Worm (Caenorhabditis elegans) whole organism, early embryonic: ENCODE data around the gene F32D1.3.
A peak's percentile ranks its signal among the peaks of the same experiment; 100 is the strongest.

ENCODE experiments used
- B0310.2 ChIP-seq: sonication (generic microtip); optimal IDR thresholded peaks from 2 replicates; lab custom pipeline; 2016; ENCODE audit warnings: mild to moderate bottlenecking, missing genetic modification characterization, missing compliant biosample characterization
- F13C5.2 ChIP-seq: sonication (generic microtip); optimal IDR thresholded peaks from 2 replicates; lab custom pipeline; 2017; ENCODE audit warnings: mild to moderate bottlenecking, missing genetic modification characterization, inconsistent platforms, missing compliant biosample characterization
- aly-1 ChIP-seq: sonication (generic microtip); optimal IDR thresholded peaks from 2 replicates; lab custom pipeline; 2016; ENCODE audit warnings: missing genetic modification characterization, missing compliant biosample characterization
- ama-1 ChIP-seq: fragments of 150-350 bp; optimal IDR thresholded peaks from 2 replicates; lab custom pipeline; 2014
- ceh-13 ChIP-seq: fragments of 200-800 bp; sonication (Bioruptor generic); optimal IDR thresholded peaks from 2 replicates; lab custom pipeline; 2018; ENCODE audit warnings: mild to moderate bottlenecking, missing genetic modification characterization, missing compliant biosample characterization
- ceh-36 ChIP-seq: sonication (generic microtip); optimal IDR thresholded peaks from 2 replicates; lab custom pipeline; 2016; ENCODE audit warnings: missing genetic modification characterization, inconsistent platforms, missing compliant biosample characterization
- ets-7 ChIP-seq: sonication (generic microtip); optimal IDR thresholded peaks from 2 replicates; lab custom pipeline; 2016; ENCODE audit warnings: missing genotype, missing genetic modification characterization, missing compliant biosample characterization
- flt-1 ChIP-seq: fragments of 200-800 bp; sonication (Bioruptor generic); IDR thresholded peaks from 2 replicates; pipeline ENCODE4 v1.3.6; 2022; ENCODE audit warnings: missing genetic modification characterization, missing compliant biosample characterization
- hmbx-1 ChIP-seq: sonication (generic microtip); optimal IDR thresholded peaks from 2 replicates; lab custom pipeline; 2016; ENCODE audit warnings: mild to moderate bottlenecking, missing genetic modification characterization, missing compliant biosample characterization
- hmg-4 ChIP-seq: fragments of 200-800 bp; sonication (Bioruptor generic); optimal IDR thresholded peaks from 2 replicates; lab custom pipeline; 2018; ENCODE audit warnings: mild to moderate bottlenecking, missing genetic modification characterization, missing compliant biosample characterization
- hnd-1 ChIP-seq: sonication (generic microtip); optimal IDR thresholded peaks from 2 replicates; lab custom pipeline; 2016; ENCODE audit warnings: missing genetic modification characterization, missing compliant biosample characterization
- pes-1 ChIP-seq: fragments of 200-800 bp; sonication (Bioruptor generic); IDR thresholded peaks from 2 replicates; pipeline ENCODE4 v1.3.6; 2022; ENCODE audit warnings: missing genetic modification reagents, missing genetic modification characterization, missing compliant biosample characterization
- scrt-1 ChIP-seq: fragments of 200-800 bp; sonication (Bioruptor generic); IDR thresholded peaks from 2 replicates; pipeline ENCODE4 v1.3.6; 2022; ENCODE audit warnings: missing genetic modification characterization, missing compliant biosample characterization
- sea-1 ChIP-seq: fragments of 200-800 bp; sonication (Bioruptor generic); conservative IDR thresholded peaks from 2 replicates; pipeline ENCODE4 v1.3.6; 2022; ENCODE audit warnings: missing genetic modification characterization, missing compliant biosample characterization
- tbx-11 ChIP-seq: fragments of 200-800 bp; sonication (Bioruptor generic); IDR thresholded peaks from 2 replicates; pipeline ENCODE4 v1.3.6; 2022; ENCODE audit warnings: missing genetic modification characterization, missing compliant biosample characterization
- tbx-37 ChIP-seq: fragments of 200-800 bp; sonication (Bioruptor generic); conservative IDR thresholded peaks from 2 replicates; pipeline ENCODE4 v1.3.6; 2022; ENCODE audit warnings: missing genetic modification reagents, missing genetic modification characterization, missing compliant biosample characterization
- tra-4 ChIP-seq: sonication (generic microtip); optimal IDR thresholded peaks from 2 replicates; lab custom pipeline; 2017; ENCODE audit warnings: missing genetic modification characterization, missing compliant biosample characterization

F32D1.3 gene

ce11 chrV:4322706-4323105 lies 38.7 kb downstream of the F32D1.3 start, which contains the start of gene R02D1.2:
Gene R02D1.2 (minus strand): TSS chrV:4322806.
- TF ChIP-seq scrt-1 (GFP tag; lab: Robert Waterston, UW): no peak
- no peak for TF ChIP-seq tbx-37 (GFP tag; lab: Robert Waterston, UW)
- TF ChIP-seq F13C5.2 (tag; lab: Kevin White, UChicago): no peak
- no peak for TF ChIP-seq hmbx-1
- TF ChIP-seq ama-1 (lab: Kevin White, UChicago): no peak
- TF ChIP-seq pes-1 (GFP tag; lab: Robert Waterston, UW): no peak
- no peak for TF ChIP-seq tbx-11 (GFP tag; lab: Robert Waterston, UW)
- TF ChIP-seq flt-1 (GFP tag; lab: Robert Waterston, UW): no peak
- no peak for TF ChIP-seq sea-1 (GFP tag; lab: Robert Waterston, UW)
- TF ChIP-seq hnd-1 (tag; lab: Kevin White, UChicago): no peak
- TF ChIP-seq hmg-4 (GFP tag; lab: Kevin White, UChicago): no peak
- TF ChIP-seq B0310.2: no peak
- TF ChIP-seq ceh-13 (GFP tag; lab: Kevin White, UChicago): no peak
- no peak for TF ChIP-seq ets-7 (tag; lab: Kevin White, UChicago)
- TF ChIP-seq aly-1 (tag; lab: Kevin White, UChicago): no peak

ce11 chrV:4319867-4320266 lies 41.5 kb downstream of the F32D1.3 start, which contains the start of gene ZC132.9:
Gene ZC132.9 (minus strand): TSS chrV:4319967.
- TF ChIP-seq tbx-37 (GFP tag; lab: Robert Waterston, UW) (no peak), ets-7 (tag; lab: Kevin White, UChicago) (no peak)

- no peak for TF ChIP-seq pes-1 (GFP tag; lab: Robert Waterston, UW)
These were observed 46.3 kb downstream of the F32D1.3 start, which contains the start of gene srh-192 for ce11 chrV:4315057-4315456. Gene srh-192 (minus strand): TSS chrV:4315157.

ce11 chrV:4310414-4310813 lies 51.0 kb downstream of the F32D1.3 start:
- 0 out of 2 replicates have a peak, but pooled peaks have one; percentile 35 for TF ChIP-seq sea-1 (GFP tag; lab: Robert Waterston, UW)
- TF ChIP-seq flt-1 (GFP tag; lab: Robert Waterston, UW): peak; percentile 23; the same call in 1 of the 2 replicates
- TF ChIP-seq scrt-1 (GFP tag; lab: Robert Waterston, UW): peak; percentile 46; the same call in 1 of the 2 replicates
- peak; percentile 68 for TF ChIP-seq pes-1 (GFP tag; lab: Robert Waterston, UW)

- TF ChIP-seq hnd-1 (tag; lab: Kevin White, UChicago) (no peak), scrt-1 (GFP tag; lab: Robert Waterston, UW) (no peak), ceh-13 (GFP tag; lab: Kevin White, UChicago) (no peak), hmg-4 (GFP tag; lab: Kevin White, UChicago) (no peak), ceh-36 (tag; lab: Kevin White, UChicago) (no peak), sea-1 (GFP tag; lab: Robert Waterston, UW) (no peak), tbx-37 (GFP tag; lab: Robert Waterston, UW) (no peak), hmbx-1 (no peak)
These were observed 57.1 kb downstream of the F32D1.3 start for ce11 chrV:4304240-4304639.

- no peak for TF ChIP-seq hmg-4 (GFP tag; lab: Kevin White, UChicago)
- TF ChIP-seq ama-1 (lab: Kevin White, UChicago): no peak
- no peak for TF ChIP-seq hmbx-1
- no peak for TF ChIP-seq flt-1 (GFP tag; lab: Robert Waterston, UW)
These were observed 57.6 kb downstream of the F32D1.3 start for ce11 chrV:4303793-4304192.

- TF ChIP-seq tra-4 (tag; lab: Kevin White, UChicago) (no peak), hmbx-1 (no peak), pes-1 (GFP tag; lab: Robert Waterston, UW) (no peak), tbx-11 (GFP tag; lab: Robert Waterston, UW) (no peak), ets-7 (tag; lab: Kevin White, UChicago) (no peak), hmg-4 (GFP tag; lab: Kevin White, UChicago) (no peak), B0310.2 (no peak), scrt-1 (GFP tag; lab: Robert Waterston, UW) (no peak), F13C5.2 (tag; lab: Kevin White, UChicago) (no peak), ama-1 (lab: Kevin White, UChicago) (no peak), ceh-13 (GFP tag; lab: Kevin White, UChicago) (no peak), tbx-37 (GFP tag; lab: Robert Waterston, UW) (no peak), sea-1 (GFP tag; lab: Robert Waterston, UW) (no peak), hnd-1 (tag; lab: Kevin White, UChicago) (no peak), ceh-36 (tag; lab: Kevin White, UChicago) (no peak), flt-1 (GFP tag; lab: Robert Waterston, UW) (no peak), aly-1 (tag; lab: Kevin White, UChicago) (no peak)
These were observed 58.5 kb downstream of the F32D1.3 start for ce11 chrV:4302842-4303241.
